Worm (Caenorhabditis elegans): Measurements from ENCODE around the gene mel-46.
"Not testable (repeated sequence)": the region's sequence is repeated elsewhere in the genome, so short reads cannot be mapped to it uniquely, and the experiment has no call there.

The mel-46 gene

ce11 chrIV:16863431-16863895, at the start of gene mel-46, which contains the start of gene lsy-13:
mel-46 (minus strand) TSS chrIV:16863481.
lsy-13 (plus strand) TSS chrIV:16863870.
- TF ChIP-seq W03F9.2 (tag; optimal IDR thresholded peaks at IDR 0.05) (peak; percentile 70), him-1 (tag; optimal IDR thresholded peaks at IDR 0.05) (no peak)

- TF ChIP-seq dao-5 (tag; optimal IDR thresholded peaks at IDR 0.05) = no peak
- no peak for TF ChIP-seq him-1 (tag; optimal IDR thresholded peaks at IDR 0.05)
- TF ChIP-seq W03F9.2 (tag; optimal IDR thresholded peaks at IDR 0.05) = no peak
Measured at ce11 chrIV:16898205-16898604, 34.9 kb upstream of the mel-46 start.

- TF ChIP-seq W03F9.2, dao-5, him-1 (tag; optimal IDR thresholded peaks at IDR 0.05): not testable (repeated sequence)
Measured at ce11 chrIV:16895288-16895687, 32.0 kb upstream of the mel-46 start, which contains the start of gene T06A10.2. T06A10.2 (plus strand) TSS chrIV:16895588.

ce11 chrIV:16888580-16888979, 25.3 kb upstream of the mel-46 start:
- TF ChIP-seq dao-5 (tag; optimal IDR thresholded peaks at IDR 0.05) (no peak), him-1 (tag; optimal IDR thresholded peaks at IDR 0.05) (no peak), W03F9.2 (tag; optimal IDR thresholded peaks at IDR 0.05) (no peak)

- TF ChIP-seq W03F9.2 (tag; optimal IDR thresholded peaks at IDR 0.05) (no peak), him-1 (tag; optimal IDR thresholded peaks at IDR 0.05) (no peak), dao-5 (tag; optimal IDR thresholded peaks at IDR 0.05) (no peak)
Measured at ce11 chrIV:16868900-16869299, 5.6 kb upstream of the mel-46 start, which contains the start of gene T06A10.106. T06A10.106 (minus strand) TSS chrIV:16869000.

- TF ChIP-seq dao-5 (tag; optimal IDR thresholded peaks at IDR 0.05) = no peak
- TF ChIP-seq him-1 (tag; optimal IDR thresholded peaks at IDR 0.05) = no peak
- TF ChIP-seq W03F9.2 (tag; optimal IDR thresholded peaks at IDR 0.05) = no peak
Measured at ce11 chrIV:16867223-16867622, 3.9 kb upstream of the mel-46 start, which contains the start of gene T06A10.107. T06A10.107 (plus strand) TSS chrIV:16867523.

- no peak for TF ChIP-seq him-1 (tag; optimal IDR thresholded peaks at IDR 0.05)
- no peak for TF ChIP-seq dao-5 (tag; optimal IDR thresholded peaks at IDR 0.05)
- TF ChIP-seq W03F9.2 (tag; optimal IDR thresholded peaks at IDR 0.05) = peak; percentile 61
Measured at ce11 chrIV:16865487-16865886, 2.2 kb upstream of the mel-46 start, which contains the start of gene gtsf-1. gtsf-1 (plus strand) TSS chrIV:16865840.

- no peak for TF ChIP-seq him-1 (tag; optimal IDR thresholded peaks at IDR 0.05)
- no peak for TF ChIP-seq dao-5 (tag; optimal IDR thresholded peaks at IDR 0.05)
- no peak for TF ChIP-seq W03F9.2 (tag; optimal IDR thresholded peaks at IDR 0.05)
Measured at ce11 chrIV:16864876-16865275, 1.6 kb upstream of the mel-46 start.

ce11 chrIV:16860702-16861101, 2.6 kb downstream of the mel-46 start:
- TF ChIP-seq W03F9.2 (tag; optimal IDR thresholded peaks at IDR 0.05) (no peak), him-1 (tag; optimal IDR thresholded peaks at IDR 0.05) (no peak), dao-5 (tag; optimal IDR thresholded peaks at IDR 0.05) (no peak)

ce11 chrIV:16854790-16855189, 8.5 kb downstream of the mel-46 start, which contains the start of gene map-2:
map-2 (minus strand) TSS chrIV:16854890.
- TF ChIP-seq W03F9.2 (tag; optimal IDR thresholded peaks at IDR 0.05) (no peak), him-1 (tag; optimal IDR thresholded peaks at IDR 0.05) (no peak)

- TF ChIP-seq him-1, W03F9.2, dao-5 (tag; optimal IDR thresholded peaks at IDR 0.05): not testable (repeated sequence)
Measured at ce11 chrIV:16842873-16843272, 20.4 kb downstream of the mel-46 start, which contains the start of gene Y116A8A.150. Y116A8A.150 (minus strand) TSS chrIV:16842973.

ce11 chrIV:16831366-16831765, 31.9 kb downstream of the mel-46 start, which contains the start of gene clec-194:
clec-194 (plus strand) TSS chrIV:16831666.
- TF ChIP-seq W03F9.2 (tag; optimal IDR thresholded peaks at IDR 0.05) (no peak), him-1 (tag; optimal IDR thresholded peaks at IDR 0.05) (no peak), dao-5 (tag; optimal IDR thresholded peaks at IDR 0.05) (no peak)

- no peak for TF ChIP-seq him-1 (tag; optimal IDR thresholded peaks at IDR 0.05)
- no peak for TF ChIP-seq dao-5 (tag; optimal IDR thresholded peaks at IDR 0.05)
- TF ChIP-seq W03F9.2 (tag; optimal IDR thresholded peaks at IDR 0.05) = no peak
Measured at ce11 chrIV:16829896-16830295, 33.4 kb downstream of the mel-46 start, which contains the start of gene Y116A8A.7. Y116A8A.7 (plus strand) TSS chrIV:16830196.

- no peak for TF ChIP-seq dao-5 (tag; optimal IDR thresholded peaks at IDR 0.05)
- TF ChIP-seq W03F9.2 (tag; optimal IDR thresholded peaks at IDR 0.05) = no peak
- TF ChIP-seq him-1 (tag; optimal IDR thresholded peaks at IDR 0.05) = no peak
Measured at ce11 chrIV:16828698-16829097, 34.6 kb downstream of the mel-46 start, which contains the start of gene Y116A8A.6. Y116A8A.6 (minus strand) TSS chrIV:16828798.

ce11 chrIV:16822529-16822928, 40.8 kb downstream of the mel-46 start, which contains the start of gene Y116A8A.4:
Y116A8A.4 (plus strand) TSS chrIV:16822829.
- no peak for TF ChIP-seq him-1 (tag; optimal IDR thresholded peaks at IDR 0.05)
- no peak for TF ChIP-seq dao-5 (tag; optimal IDR thresholded peaks at IDR 0.05)
- TF ChIP-seq W03F9.2 (tag; optimal IDR thresholded peaks at IDR 0.05) = no peak
